Fruit fly (Drosophila melanogaster) whole organism, adult: ENCODE data around the gene CG10674.
A peak's percentile ranks its signal among the peaks of the same experiment; 100 is the strongest.

Experiments used
- CG11617 ChIP-seq: fragments of 200-800 bp; sonication (Bioruptor generic); optimal IDR thresholded peaks from 2 replicates; lab custom pipeline; 2017; ENCODE audit warnings: mild to moderate bottlenecking, missing biosample characterization, missing genetic modification reagents, missing genetic modification characterization
- CG12768 ChIP-seq: fragments of 200-800 bp; sonication (Bioruptor generic); optimal IDR thresholded peaks from 2 replicates; lab custom pipeline; 2017; ENCODE audit warnings: missing biosample characterization, missing genetic modification characterization, mild to moderate bottlenecking, moderate library complexity, missing genetic modification reagents
- CG14711 ChIP-seq: fragments of 200-800 bp; sonication (Bioruptor generic); optimal IDR thresholded peaks from 2 replicates; lab custom pipeline; 2018; ENCODE audit warnings: missing biosample characterization, mild to moderate bottlenecking, missing genetic modification characterization, moderate library complexity
- CG1620 ChIP-seq: fragments of 200-800 bp; sonication (Bioruptor generic); optimal IDR thresholded peaks from 2 replicates; lab custom pipeline; 2016; ENCODE audit warnings: missing biosample characterization, missing genetic modification characterization
- CG33017 ChIP-seq: fragments of 200-800 bp; sonication (Bioruptor generic); optimal IDR thresholded peaks from 2 replicates; lab custom pipeline; 2018; ENCODE audit warnings: missing biosample characterization, mild to moderate bottlenecking, missing genetic modification characterization, moderate library complexity
- CG5204 ChIP-seq: fragments of 200-800 bp; sonication (Bioruptor generic); optimal IDR thresholded peaks from 2 replicates; lab custom pipeline; 2016; ENCODE audit warnings: missing biosample characterization, missing genetic modification characterization
- CG7045 ChIP-seq: fragments of 200-800 bp; sonication (Bioruptor generic); optimal IDR thresholded peaks from 2 replicates; lab custom pipeline; 2017; ENCODE audit warnings: missing biosample characterization, mild to moderate bottlenecking, missing genetic modification characterization
- CG7101 ChIP-seq: fragments of 200-800 bp; sonication (Bioruptor generic); optimal IDR thresholded peaks from 2 replicates; lab custom pipeline; 2018; ENCODE audit warnings: missing biosample characterization, mild to moderate bottlenecking, missing genetic modification characterization, moderate library complexity
- Clk ChIP-seq: fragments of 200-800 bp; sonication (Bioruptor generic); optimal IDR thresholded peaks from 2 replicates; lab custom pipeline; 2017; ENCODE audit warnings: missing biosample characterization, missing genetic modification characterization
- Crg-1 ChIP-seq: fragments of 200-800 bp; sonication (Bioruptor generic); optimal IDR thresholded peaks from 2 replicates; lab custom pipeline; 2016; ENCODE audit warnings: missing biosample characterization, missing genetic modification characterization
- Hr96 ChIP-seq: fragments of 200-800 bp; sonication (Bioruptor generic); optimal IDR thresholded peaks from 2 replicates; lab custom pipeline; 2016; ENCODE audit warnings: missing biosample characterization, missing genetic modification characterization
- Mnt ChIP-seq: fragments of 200-800 bp; sonication (Bioruptor generic); optimal IDR thresholded peaks from 2 replicates; lab custom pipeline; 2016; ENCODE audit warnings: missing biosample characterization, mild to moderate bottlenecking, missing genetic modification characterization
- bab1 ChIP-seq: fragments of 200-800 bp; sonication (Bioruptor generic); optimal IDR thresholded peaks from 3 replicates; lab custom pipeline; 2019; ENCODE audit warnings: missing biosample characterization, mild to moderate bottlenecking, missing genetic modification characterization, moderate library complexity
- cic ChIP-seq: fragments of 200-800 bp; sonication (Bioruptor generic); optimal IDR thresholded peaks from 2 replicates; lab custom pipeline; 2017; ENCODE audit warnings: missing biosample characterization, mild to moderate bottlenecking, missing genetic modification characterization, moderate library complexity
- cnc ChIP-seq, 2 experiments: fragments of >200 bp; optimal IDR thresholded peaks; 2 replicates each; lab custom pipeline; 2017
- kay ChIP-seq: fragments of 200-800 bp; sonication (Bioruptor generic); peaks from one replicate; lab custom pipeline; 2016; ENCODE audit warnings: missing biosample characterization, missing genetic modification characterization, borderline replicate concordance
- ovo ChIP-seq: fragments of 200-800 bp; sonication (Bioruptor generic); optimal IDR thresholded peaks from 2 replicates; lab custom pipeline; 2016; ENCODE audit warnings: missing biosample characterization, missing genetic modification characterization
- pad ChIP-seq: fragments of 200-800 bp; sonication (Bioruptor generic); optimal IDR thresholded peaks from 3 replicates; lab custom pipeline; 2017; ENCODE audit warnings: missing biosample characterization, missing genetic modification characterization, mild to moderate bottlenecking, moderate library complexity, missing genetic modification reagents
- tj ChIP-seq: fragments of 200-800 bp; sonication (Bioruptor generic); optimal IDR thresholded peaks from 3 replicates; lab custom pipeline; 2017; ENCODE audit warnings: missing biosample characterization, mild to moderate bottlenecking, missing genetic modification characterization, moderate library complexity
- toe ChIP-seq: fragments of 200-800 bp; sonication (Bioruptor generic); optimal IDR thresholded peaks from 2 replicates; lab custom pipeline; 2016; ENCODE audit warnings: missing biosample characterization, missing genetic modification characterization

Gene CG10674

dm6 chr3L:5182255-5182993, 46.3 kb upstream of the CG10674 start:
- TF ChIP-seq CG11617 (GFP tag; lab: Kevin White, UChicago) = no peak
- no peak for TF ChIP-seq Clk (GFP tag; lab: Kevin White, UChicago)
- TF ChIP-seq tj (GFP tag; lab: Kevin White, UChicago) = no peak

- TF ChIP-seq CG12768 (GFP tag; lab: Kevin White, UChicago) (peak; percentile 34), kay (peak; percentile 79), cic (GFP tag; lab: Kevin White, UChicago) (peak; percentile 59), CG5204 (no peak), CG7101 (tag; lab: Kevin White, UChicago) (peak; percentile 7)
These were observed 45.0 kb upstream of the CG10674 start for dm6 chr3L:5180968-5181612.

- TF ChIP-seq tj (GFP tag; lab: Kevin White, UChicago) (peak; percentile 40), bab1 (no peak), Mnt (GFP tag; lab: Kevin White, UChicago) (peak; percentile 15), cic (GFP tag; lab: Kevin White, UChicago) (peak; percentile 39), CG33017 (tag; lab: Kevin White, UChicago) (no peak), Clk (GFP tag; lab: Kevin White, UChicago) (no peak), CG7101 (tag; lab: Kevin White, UChicago) (no peak), CG1620 (no peak), CG12768 (GFP tag; lab: Kevin White, UChicago) (peak; percentile 51)
These were observed 44.1 kb upstream of the CG10674 start for dm6 chr3L:5180179-5180578.

DNA sequence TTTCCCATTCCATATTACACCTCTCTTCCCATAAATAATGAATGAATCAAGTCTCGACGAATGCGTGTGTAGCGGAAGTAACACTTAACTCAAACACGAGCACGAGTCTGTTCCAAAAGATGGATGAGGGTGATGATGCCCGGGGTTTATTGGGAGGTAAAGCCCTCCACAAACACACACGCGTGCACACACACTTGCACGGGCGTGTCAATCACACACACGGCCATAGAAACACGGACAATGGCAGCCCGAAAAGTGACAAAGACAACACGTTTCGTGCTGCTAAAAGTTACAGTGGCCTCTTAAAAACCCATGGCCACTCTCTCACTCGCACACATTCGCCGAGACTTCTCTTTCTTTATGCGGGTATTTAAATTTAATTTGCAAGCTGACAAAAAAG, 42.8 kb upstream of the CG10674 start:
- TF ChIP-seq CG1620 (no peak), CG7045 (GFP tag; lab: Kevin White, UChicago) (no peak), Hr96 (GFP tag; lab: Kevin White, UChicago) (no peak), CG11617 (GFP tag; lab: Kevin White, UChicago) (no peak), kay (no peak)

DNA sequence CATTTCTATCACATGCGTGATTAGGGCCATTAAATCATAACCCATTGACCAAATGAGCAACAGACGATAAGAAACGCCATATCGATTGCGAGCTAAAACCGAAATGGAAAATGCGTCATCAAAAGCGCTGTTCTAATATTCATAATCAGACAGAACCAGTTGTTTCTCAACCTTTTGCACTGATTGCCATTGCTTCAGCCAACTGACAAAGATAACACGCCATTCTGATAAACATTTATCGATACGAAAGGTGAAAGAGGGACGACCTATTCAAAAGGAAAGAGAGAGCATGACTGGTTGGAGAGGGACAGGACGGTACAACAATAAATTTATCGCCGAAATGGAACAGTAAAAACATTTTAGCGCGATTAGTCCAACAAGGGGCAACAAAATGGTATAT, 40.7 kb upstream of the CG10674 start:
- TF ChIP-seq cnc (optimal IDR thresholded peaks at IDR 0.05; lab: Kevin White, UChicago) = no peak
- peak; percentile 25 for TF ChIP-seq cic (GFP tag; lab: Kevin White, UChicago)
- no peak for TF ChIP-seq Clk (GFP tag; lab: Kevin White, UChicago)
- no peak for TF ChIP-seq pad

DNA sequence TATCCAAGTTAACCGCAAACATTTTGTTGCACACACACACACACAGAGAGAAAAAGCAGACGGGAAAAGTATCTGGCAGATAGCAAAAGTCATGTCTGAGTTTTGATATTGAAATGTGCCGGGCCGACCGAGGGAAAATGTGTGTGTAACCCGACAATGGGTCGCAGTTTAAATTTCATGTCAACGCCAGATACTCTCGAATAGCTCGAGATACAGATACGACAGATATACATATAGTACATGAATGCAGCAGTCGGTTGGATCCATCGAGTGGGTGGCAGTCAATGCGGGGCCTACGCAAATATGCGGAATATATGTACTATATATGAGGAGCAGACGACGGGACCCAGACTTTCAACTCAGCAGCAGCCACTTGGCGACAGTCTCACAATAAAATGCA, 40.0 kb upstream of the CG10674 start:
- TF ChIP-seq CG12768 (GFP tag; lab: Kevin White, UChicago) (no peak), cnc (optimal IDR thresholded peaks at IDR 0.05; lab: Kevin White, UChicago) (no peak), Hr96 (GFP tag; lab: Kevin White, UChicago) (no peak), kay (peak; percentile 3)

DNA sequence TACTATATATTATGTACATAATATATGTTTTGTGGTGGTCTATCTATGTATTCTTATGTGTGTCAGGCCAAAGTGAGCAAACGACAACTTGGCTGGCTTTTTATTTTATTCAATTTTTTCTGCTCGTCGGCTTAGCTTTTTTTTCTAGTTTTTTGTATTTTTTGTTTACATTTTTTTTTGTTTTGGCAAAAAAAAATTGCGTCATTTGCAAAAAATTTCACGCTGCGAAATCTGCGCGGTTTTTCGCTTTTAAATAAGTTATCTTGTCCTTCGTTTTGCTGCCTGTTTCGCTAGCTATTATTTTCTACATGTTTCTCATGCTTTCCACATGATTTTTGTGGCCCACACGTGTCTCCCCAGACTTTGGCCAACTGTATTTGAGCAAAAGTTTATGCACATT, 36.4 kb upstream of the CG10674 start:
- TF ChIP-seq CG1620 (no peak), tj (GFP tag; lab: Kevin White, UChicago) (peak; percentile 63)

DNA sequence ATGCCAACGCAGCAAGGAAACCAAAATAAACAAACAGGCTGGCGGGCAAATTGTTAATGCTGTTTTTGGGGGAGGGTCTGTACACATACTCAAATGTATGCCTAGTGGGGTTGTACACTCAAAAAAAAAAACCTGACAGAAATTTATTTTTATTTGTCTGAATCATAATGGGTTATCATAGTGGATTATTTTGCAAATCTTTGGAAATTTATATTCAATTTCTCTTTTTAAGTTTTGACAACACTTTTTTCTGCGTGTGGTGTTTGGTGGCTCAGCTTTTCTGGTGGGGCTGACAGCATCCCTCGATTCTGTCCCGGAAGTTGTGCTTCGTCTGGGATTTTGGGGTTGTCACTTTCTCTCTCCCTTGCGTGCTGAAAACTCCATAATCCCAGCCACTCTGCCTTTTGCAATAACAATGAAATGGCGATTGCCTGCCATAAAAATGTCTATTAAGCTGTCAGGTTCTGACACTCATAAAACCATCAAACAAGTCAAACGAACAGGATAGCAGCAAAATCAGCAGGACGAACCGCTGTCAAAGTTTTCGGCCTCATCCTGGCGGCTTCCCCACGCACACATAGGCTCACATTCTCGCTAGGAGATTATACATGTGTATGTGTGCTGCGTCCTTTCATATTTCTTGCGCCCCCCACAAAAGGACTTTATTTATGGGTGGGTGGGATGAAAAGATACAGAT, 19.0 kb upstream of the CG10674 start:
- TF ChIP-seq CG11617 (GFP tag; lab: Kevin White, UChicago) (no peak), ovo (GFP tag; lab: Kevin White, UChicago) (no peak), toe (no peak), cnc (optimal IDR thresholded peaks at IDR 0.05; lab: Kevin White, UChicago) (no peak), kay (no peak), Crg-1 (GFP tag; lab: Kevin White, UChicago) (no peak), tj (GFP tag; lab: Kevin White, UChicago) (no peak), Hr96 (GFP tag; lab: Kevin White, UChicago) (no peak), pad (no peak), CG7101 (tag; lab: Kevin White, UChicago) (no peak), Mnt (GFP tag; lab: Kevin White, UChicago) (no peak), CG1620 (no peak), CG7045 (GFP tag; lab: Kevin White, UChicago) (no peak), Clk (GFP tag; lab: Kevin White, UChicago) (no peak), CG14711 (tag; lab: Kevin White, UChicago) (no peak), CG5204 (no peak)
